Fruit fly (Drosophila melanogaster) whole organism, prepupa: ENCODE data around the gene LSm3.

Experiments
- Blimp-1 ChIP-seq: fragments of 200-800 bp; sonication (Bioruptor generic); optimal IDR thresholded peaks from 3 replicates; lab custom pipeline; 2017; ENCODE audit warnings: missing biosample characterization, missing genetic modification characterization, mild to moderate bottlenecking, moderate library complexity, missing genetic modification reagents
- CG10631 ChIP-seq: fragments of 200-800 bp; sonication (Bioruptor generic); optimal IDR thresholded peaks from 2 replicates; lab custom pipeline; 2016; ENCODE audit warnings: missing biosample characterization, missing genetic modification characterization
- CG10669 ChIP-seq: fragments of 200-800 bp; sonication (Bioruptor generic); optimal IDR thresholded peaks from 3 replicates; lab custom pipeline; 2018; ENCODE audit warnings: missing biosample characterization, mild to moderate bottlenecking, missing genetic modification characterization, moderate library complexity
- CG11294 ChIP-seq: fragments of 200-800 bp; sonication (Bioruptor generic); IDR thresholded peaks from 2 replicates; pipeline ENCODE4 v1.3.6; 2022; ENCODE audit warnings: missing biosample characterization, missing genetic modification characterization
- CG15336 ChIP-seq: fragments of 200-800 bp; sonication (Bioruptor generic); IDR thresholded peaks from 2 replicates; pipeline ENCODE4 v1.3.6; 2022; ENCODE audit warnings: missing biosample characterization, missing genetic modification characterization
- CG1621 ChIP-seq: fragments of 200-800 bp; sonication (Bioruptor generic); optimal IDR thresholded peaks from 3 replicates; lab custom pipeline; 2018; ENCODE audit warnings: missing biosample characterization, mild to moderate bottlenecking, missing genetic modification characterization
- CG32006 ChIP-seq: fragments of 200-800 bp; sonication (Bioruptor generic); optimal IDR thresholded peaks from 3 replicates; lab custom pipeline; 2017; ENCODE audit warnings: missing biosample characterization, mild to moderate bottlenecking, missing genetic modification characterization
- CG3919 ChIP-seq: fragments of 200-800 bp; sonication (Bioruptor generic); optimal IDR thresholded peaks from 3 replicates; lab custom pipeline; 2016; ENCODE audit warnings: missing biosample characterization, missing genetic modification characterization
- CG4318 ChIP-seq: fragments of 200-800 bp; sonication (Bioruptor generic); optimal IDR thresholded peaks from 3 replicates; lab custom pipeline; 2017; ENCODE audit warnings: missing biosample characterization, mild to moderate bottlenecking, missing genetic modification characterization
- CG6163 ChIP-seq: fragments of 200-800 bp; sonication (Bioruptor generic); IDR thresholded peaks from 3 replicates; pipeline ENCODE4 v1.3.6; 2022; ENCODE audit warnings: missing biosample characterization, missing genetic modification characterization
- CG6276 ChIP-seq: fragments of 200-800 bp; sonication (Bioruptor generic); optimal IDR thresholded peaks from 2 replicates; lab custom pipeline; 2017; ENCODE audit warnings: missing biosample characterization, mild to moderate bottlenecking, missing genetic modification characterization
- CG7368 ChIP-seq: fragments of 200-800 bp; sonication (Bioruptor generic); optimal IDR thresholded peaks from 3 replicates; lab custom pipeline; 2016; ENCODE audit warnings: missing biosample characterization, missing genetic modification characterization
- CG8119 ChIP-seq: fragments of 200-800 bp; sonication (Bioruptor generic); IDR thresholded peaks from 3 replicates; pipeline ENCODE4 v1.3.6; 2022; ENCODE audit warnings: missing biosample characterization, missing genetic modification characterization
- CG8319 ChIP-seq: fragments of 200-800 bp; sonication (Bioruptor generic); optimal IDR thresholded peaks from 3 replicates; lab custom pipeline; 2016; ENCODE audit warnings: missing biosample characterization, missing genetic modification characterization
- CG8632 ChIP-seq: fragments of 200-800 bp; sonication (Bioruptor generic); optimal IDR thresholded peaks from 3 replicates; lab custom pipeline; 2016; ENCODE audit warnings: missing biosample characterization, missing genetic modification characterization
- CG9139 ChIP-seq: fragments of 200-800 bp; sonication (Bioruptor generic); optimal IDR thresholded peaks from 3 replicates; lab custom pipeline; 2017; ENCODE audit warnings: missing biosample characterization, mild to moderate bottlenecking, missing genetic modification characterization
- Eip75B ChIP-seq: fragments of 200-800 bp; sonication (Bioruptor generic); optimal IDR thresholded peaks from 3 replicates; lab custom pipeline; 2016; ENCODE audit warnings: missing biosample characterization, missing genetic modification characterization
- Eip78C ChIP-seq: fragments of 200-800 bp; sonication (Bioruptor generic); peaks from one replicate; lab custom pipeline; 2016; ENCODE audit warnings: missing biosample characterization, missing genetic modification characterization
- Eip93F ChIP-seq: fragments of 200-800 bp; sonication (Bioruptor generic); optimal IDR thresholded peaks from 2 replicates; lab custom pipeline; 2016; ENCODE audit warnings: missing biosample characterization, mild to moderate bottlenecking, missing genetic modification characterization
- Ets21C ChIP-seq: fragments of 200-800 bp; sonication (Bioruptor generic); optimal IDR thresholded peaks from 3 replicates; lab custom pipeline; 2016; ENCODE audit warnings: missing biosample characterization, missing genetic modification characterization
- Ets96B ChIP-seq: fragments of 200-800 bp; optimal IDR thresholded peaks from 2 replicates; lab custom pipeline; 2019; ENCODE audit warnings: missing biosample characterization, mild to moderate bottlenecking, missing genetic modification characterization, moderate library complexity
- Gug ChIP-seq: fragments of 200-800 bp; sonication (Bioruptor generic); IDR thresholded peaks from 2 replicates; pipeline ENCODE4 v1.3.6; 2022; ENCODE audit warnings: missing biosample characterization, missing genetic modification characterization
- Hr4 ChIP-seq: fragments of 200-800 bp; sonication (Bioruptor generic); optimal IDR thresholded peaks from 3 replicates; lab custom pipeline; 2016; ENCODE audit warnings: missing biosample characterization, missing genetic modification characterization
- Lpt ChIP-seq: fragments of 200-800 bp; sonication (Bioruptor generic); optimal IDR thresholded peaks from 3 replicates; lab custom pipeline; 2016; ENCODE audit warnings: missing biosample characterization, missing genetic modification characterization
- Met ChIP-seq: fragments of 200-800 bp; sonication (Bioruptor generic); optimal IDR thresholded peaks from 3 replicates; lab custom pipeline; 2016; ENCODE audit warnings: missing biosample characterization, missing genetic modification characterization
- OdsH ChIP-seq: fragments of 200-800 bp; sonication (Bioruptor generic); optimal IDR thresholded peaks from 3 replicates; lab custom pipeline; 2016; ENCODE audit warnings: missing biosample characterization, missing genetic modification characterization
- Smox ChIP-seq: fragments of 200-800 bp; sonication (Bioruptor generic); optimal IDR thresholded peaks from 3 replicates; lab custom pipeline; 2016; ENCODE audit warnings: missing biosample characterization, missing genetic modification characterization
- Sox14 ChIP-seq: fragments of 200-800 bp; sonication (Bioruptor generic); optimal IDR thresholded peaks from 3 replicates; lab custom pipeline; 2016; ENCODE audit warnings: missing biosample characterization, missing genetic modification characterization
- acj6 ChIP-seq: fragments of 200-800 bp; sonication (Bioruptor generic); optimal IDR thresholded peaks from 3 replicates; lab custom pipeline; 2016; ENCODE audit warnings: missing biosample characterization, missing genetic modification characterization
- cyc ChIP-seq: fragments of 200-800 bp; sonication (Bioruptor generic); optimal IDR thresholded peaks from 3 replicates; lab custom pipeline; 2016; ENCODE audit warnings: missing biosample characterization, missing genetic modification characterization
- dac ChIP-seq: fragments of 200-800 bp; sonication (Bioruptor generic); optimal IDR thresholded peaks from 2 replicates; lab custom pipeline; 2017; ENCODE audit warnings: missing biosample characterization, mild to moderate bottlenecking, missing genetic modification characterization
- dsx ChIP-seq: fragments of 200-800 bp; optimal IDR thresholded peaks from 3 replicates; lab custom pipeline; 2019; ENCODE audit warnings: missing biosample characterization, mild to moderate bottlenecking, missing genetic modification characterization, moderate library complexity; ENCODE audit not compliant: poor library complexity, severe bottlenecking
- eg ChIP-seq: fragments of 200-800 bp; sonication (Bioruptor generic); IDR thresholded peaks from 3 replicates; pipeline ENCODE4 v1.3.6; 2022; ENCODE audit warnings: missing biosample characterization, missing genetic modification characterization
- esn ChIP-seq: fragments of 200-800 bp; sonication (Bioruptor generic); optimal IDR thresholded peaks from 2 replicates; lab custom pipeline; 2016; ENCODE audit warnings: missing biosample characterization, mild to moderate bottlenecking, missing genetic modification characterization, moderate library complexity
- fd59A ChIP-seq: fragments of 200-800 bp; sonication (Bioruptor generic); optimal IDR thresholded peaks from 2 replicates; lab custom pipeline; 2017; ENCODE audit warnings: missing biosample characterization, mild to moderate bottlenecking, missing genetic modification characterization, missing genetic modification reagents
- fd85E ChIP-seq: fragments of 200-800 bp; sonication (Bioruptor generic); optimal IDR thresholded peaks from 3 replicates; lab custom pipeline; 2016; ENCODE audit warnings: missing biosample characterization, missing genetic modification characterization
- fkh ChIP-seq: fragments of 200-800 bp; sonication (Bioruptor generic); optimal IDR thresholded peaks from 3 replicates; lab custom pipeline; 2017; ENCODE audit warnings: missing biosample characterization, mild to moderate bottlenecking, missing genetic modification characterization, moderate library complexity
- lz ChIP-seq: fragments of 200-800 bp; sonication (Bioruptor generic); optimal IDR thresholded peaks from 3 replicates; lab custom pipeline; 2016; ENCODE audit warnings: missing biosample characterization, missing genetic modification characterization
- pdm3 ChIP-seq: fragments of 200-800 bp; sonication (Bioruptor generic); optimal IDR thresholded peaks from 3 replicates; lab custom pipeline; 2016; ENCODE audit warnings: missing biosample characterization, missing genetic modification characterization
- salr ChIP-seq, 2 experiments: fragments of 200-800 bp; sonication (Bioruptor generic); optimal IDR thresholded peaks; 3 replicates each; lab custom pipeline; 2016 to 2018; ENCODE audit warnings: missing biosample characterization in 2 of 2, missing genetic modification characterization in 2 of 2, mild to moderate bottlenecking in 1 of 2
- spab ChIP-seq: fragments of 200-800 bp; sonication (Bioruptor generic); optimal IDR thresholded peaks from 2 replicates; lab custom pipeline; 2017; ENCODE audit warnings: missing biosample characterization, mild to moderate bottlenecking, missing genetic modification characterization, missing genetic modification reagents
- topi ChIP-seq: fragments of 200-800 bp; sonication (Bioruptor generic); optimal IDR thresholded peaks from 3 replicates; lab custom pipeline; 2016; ENCODE audit warnings: missing biosample characterization, missing genetic modification characterization

Gene LSm3

DNA sequence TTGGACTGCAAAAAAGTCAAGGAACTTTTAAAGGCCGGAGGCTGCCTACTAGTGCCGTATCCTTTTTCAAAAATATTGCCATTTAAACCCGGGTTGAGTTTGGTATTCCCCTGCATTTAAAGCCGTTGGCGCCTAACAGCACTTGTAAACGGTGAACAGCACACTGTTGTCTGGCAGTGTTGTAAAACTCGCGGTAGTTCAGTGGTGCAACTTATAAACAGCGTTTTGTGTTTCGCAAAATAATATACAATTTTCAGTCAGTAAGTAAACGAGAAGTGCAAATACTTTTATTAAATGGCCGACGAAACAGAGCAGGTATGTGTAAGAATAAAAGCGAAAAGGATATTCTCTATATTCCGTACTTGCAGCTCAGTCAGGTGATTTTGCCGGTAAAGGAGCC, at the start of gene LSm3:
Gene LSm3, plus strand, starts transcription at position 39 of the 400 bp plus-strand sequence.
- TF ChIP-seq topi (GFP tag; lab: Kevin White, UChicago) (peak; percentile 6), CG8119 (GFP tag; lab: Robert Waterston, UW) (no peak), Sox14 (GFP tag; lab: Kevin White, UChicago) (peak; percentile 13), esn (GFP tag; lab: Kevin White, UChicago) (peak; percentile 10), Eip78C (GFP tag; lab: Kevin White, UChicago) (peak; percentile 39)

DNA sequence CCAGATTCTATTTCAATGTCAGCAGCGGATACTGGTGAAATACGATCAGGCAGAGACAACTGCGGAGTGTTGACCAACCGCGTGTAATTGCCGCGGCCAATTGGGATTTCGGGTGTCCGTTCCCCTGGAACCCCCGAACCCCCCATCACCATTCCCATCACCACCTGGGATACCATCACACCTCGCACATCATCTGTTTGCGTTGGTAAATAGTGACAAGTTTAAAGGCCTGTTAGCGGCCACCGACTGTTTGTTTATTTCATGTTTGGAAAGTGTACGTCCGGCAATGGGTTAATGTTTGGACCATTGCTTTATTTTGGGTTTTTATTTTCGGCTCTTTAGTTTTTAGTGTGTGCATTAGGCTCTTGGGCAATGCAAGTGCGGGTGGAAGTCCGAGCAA, 49.1 kb upstream of the LSm3 start:
- TF ChIP-seq fkh (GFP tag; lab: Kevin White, UChicago): peak; percentile 88
- no peak for TF ChIP-seq Gug (GFP tag; lab: Robert Waterston, UW)
- no peak for TF ChIP-seq Ets96B (tag; lab: Kevin White, UChicago)

DNA sequence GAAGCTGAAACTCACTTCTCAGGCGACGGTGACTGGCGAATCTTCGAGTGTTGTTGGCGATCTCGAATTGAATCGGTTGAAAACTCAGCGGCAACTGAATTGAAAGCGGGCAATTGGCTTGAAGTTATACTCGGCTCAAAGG, 47.9 kb upstream of the LSm3 start, which contains the start of gene CG12268:
Gene CG12268, minus strand, starts transcription at position 101 of the 142 bp plus-strand sequence.
- no peak for TF ChIP-seq Eip93F (GFP tag; lab: Kevin White, UChicago)
- TF ChIP-seq CG8119 (GFP tag; lab: Robert Waterston, UW): no peak
- TF ChIP-seq Eip75B (GFP tag; lab: Kevin White, UChicago): no peak
- no peak for TF ChIP-seq Ets21C (GFP tag; lab: Kevin White, UChicago)
- no peak for TF ChIP-seq CG6163 (GFP tag; lab: Robert Waterston, UW)
- no peak for TF ChIP-seq cyc (GFP tag; lab: Kevin White, UChicago)
- TF ChIP-seq Gug (GFP tag; lab: Robert Waterston, UW): no peak
- TF ChIP-seq fd85E (GFP tag; lab: Kevin White, UChicago): no peak
- TF ChIP-seq CG11294 (GFP tag; lab: Robert Waterston, UW): no peak
- TF ChIP-seq Lpt (GFP tag; lab: Kevin White, UChicago): no peak
- TF ChIP-seq eg: no peak
- no peak for TF ChIP-seq Smox (GFP tag; lab: Kevin White, UChicago)
- no peak for TF ChIP-seq CG8632 (GFP tag; lab: Kevin White, UChicago)
- no peak for TF ChIP-seq CG8319 (GFP tag; lab: Kevin White, UChicago)

DNA sequence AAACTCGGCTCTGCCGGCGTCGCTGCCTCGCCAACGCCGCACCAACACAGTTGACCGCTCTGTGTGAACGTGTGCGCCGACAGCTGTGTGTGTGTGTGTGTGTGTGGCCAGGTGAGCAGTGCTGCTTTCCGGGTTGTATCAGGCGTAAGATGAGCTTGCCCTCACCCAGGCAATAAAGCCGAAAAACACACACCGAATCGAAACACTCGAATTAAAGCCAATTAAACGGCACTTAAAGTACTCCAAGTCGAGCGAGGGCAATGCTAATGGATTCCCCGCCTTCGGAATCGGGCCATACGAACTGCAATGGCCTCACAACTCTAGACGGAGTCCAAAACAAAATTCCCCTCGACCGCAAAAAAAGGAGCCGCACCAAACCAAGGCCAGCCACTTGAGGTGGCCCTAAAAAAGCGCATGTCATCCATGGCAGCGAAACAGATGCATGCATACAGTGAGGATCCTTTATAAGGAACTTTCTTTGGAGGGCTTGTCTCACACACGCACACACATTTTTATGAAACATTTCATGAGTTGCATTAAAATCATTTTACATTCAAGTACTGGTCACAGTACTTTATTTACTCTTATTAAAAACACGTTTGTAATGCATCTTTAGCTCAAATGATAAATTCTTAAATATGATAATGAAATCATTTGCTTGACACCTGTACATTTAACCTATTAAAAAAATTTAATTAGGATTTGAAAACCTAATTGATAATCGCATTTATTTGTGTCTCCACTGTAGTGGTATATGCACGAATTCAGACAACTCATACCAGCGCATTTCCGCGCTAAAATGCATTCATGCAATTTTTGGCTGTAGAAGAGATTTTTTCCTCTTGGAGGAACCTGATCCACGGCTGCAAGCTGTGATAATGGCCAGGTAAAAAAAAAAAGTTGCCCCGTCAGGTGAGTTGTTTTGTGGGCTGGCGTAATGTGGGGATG, 47.3 kb upstream of the LSm3 start:
- TF ChIP-seq CG1621 (tag; lab: Kevin White, UChicago) (peak; percentile 73), CG8119 (GFP tag; lab: Robert Waterston, UW) (peak; percentile 93), topi (GFP tag; lab: Kevin White, UChicago) (peak; percentile 96), Met (peak; percentile 96), pdm3 (GFP tag; lab: Kevin White, UChicago) (peak; percentile 96), Ets96B (tag; lab: Kevin White, UChicago) (peak; percentile 98), CG10631 (GFP tag; lab: Kevin White, UChicago) (peak; percentile 94), esn (GFP tag; lab: Kevin White, UChicago) (peak; percentile 97), acj6 (GFP tag; lab: Kevin White, UChicago) (peak; percentile 95), lz (GFP tag; lab: Kevin White, UChicago) (peak; percentile 95), fkh (GFP tag; lab: Kevin White, UChicago) (no peak), cyc (GFP tag; lab: Kevin White, UChicago) (peak; percentile 92), fd85E (GFP tag; lab: Kevin White, UChicago) (peak; percentile 81), fd59A (GFP tag; lab: Kevin White, UChicago) (peak; percentile 97), CG4318 (GFP tag; lab: Kevin White, UChicago) (peak; percentile 78), CG10669 (peak; percentile 96), salr (GFP tag; optimal IDR thresholded peaks at IDR 0.05; lab: Kevin White, UChicago) (peak; percentile 92), dac (peak; percentile 73), CG6276 (GFP tag; lab: Kevin White, UChicago) (peak; percentile 89), CG9139 (GFP tag; lab: Kevin White, UChicago) (peak; percentile 91), CG32006 (GFP tag; lab: Kevin White, UChicago) (peak; percentile 89), Sox14 (GFP tag; lab: Kevin White, UChicago) (peak; percentile 96), spab (GFP tag; lab: Kevin White, UChicago) (peak; percentile 97), Hr4 (GFP tag; lab: Kevin White, UChicago) (peak; percentile 91), CG7368 (GFP tag; lab: Kevin White, UChicago) (peak; percentile 89), CG11294 (GFP tag; lab: Robert Waterston, UW) (peak; percentile 48), Blimp-1 (GFP tag; lab: Kevin White, UChicago) (peak; percentile 67), CG3919 (GFP tag; lab: Kevin White, UChicago) (peak; percentile 96), CG8319 (GFP tag; lab: Kevin White, UChicago) (peak; percentile 92), OdsH (GFP tag; lab: Kevin White, UChicago) (peak; percentile 94), dsx (GFP tag; lab: Kevin White, UChicago) (peak; percentile 96), CG15336 (GFP tag; lab: Robert Waterston, UW) (peak; percentile 89)
